Worm (Caenorhabditis elegans): Measurements from ENCODE around the gene hal-2.

hal-2 gene

ce11 chrIII:10097981-10098380, 9.2 kb upstream of the hal-2 start, which contains the start of gene spop-1:
Gene spop-1, minus strand, starts transcription at chrIII:10098081.
- TF ChIP-seq lin-13 (tag; optimal IDR thresholded peaks at IDR 0.05) (no peak), bed-3 (GFP tag; optimal IDR thresholded peaks at IDR 0.05) (no peak), lin-32 (GFP tag; optimal IDR thresholded peaks at IDR 0.05) (no peak), nhr-28 (tag; optimal IDR thresholded peaks at IDR 0.05) (no peak), ham-2 (GFP tag; optimal IDR thresholded peaks at IDR 0.05) (no peak), hlh-1 (tag; optimal IDR thresholded peaks at IDR 0.05) (no peak), sem-2 (GFP tag; optimal IDR thresholded peaks at IDR 0.05) (no peak), tbx-8 (GFP tag; optimal IDR thresholded peaks at IDR 0.05) (no peak), cnd-1 (tag; optimal IDR thresholded peaks at IDR 0.05) (no peak), ztf-11 (tag; optimal IDR thresholded peaks at IDR 0.05) (no peak), unc-120 (tag; optimal IDR thresholded peaks at IDR 0.05; ENCODE audit: poor library complexity, severe bottlenecking) (no peak)

DNA sequence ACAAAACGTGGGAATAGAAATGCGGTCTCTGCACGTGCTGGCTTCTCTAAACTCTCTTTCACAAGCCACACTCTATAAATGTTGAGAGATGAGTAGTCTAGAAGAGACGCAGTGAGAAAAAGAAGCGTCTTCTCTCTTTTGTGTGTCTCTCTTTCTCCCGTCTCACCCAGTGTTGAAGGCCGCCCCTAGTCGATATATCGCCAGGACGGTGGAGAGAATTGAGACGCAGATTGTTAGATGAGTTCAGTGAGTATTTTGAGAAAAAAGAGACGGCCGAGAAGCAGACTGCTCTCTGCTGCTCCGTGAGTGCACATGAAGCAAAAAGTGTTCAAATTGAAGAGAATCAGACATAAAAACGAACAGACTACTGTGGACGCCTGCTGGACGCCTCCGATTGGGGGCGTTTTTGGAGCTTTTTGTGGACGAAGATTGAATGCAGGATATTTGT, 7.8 kb upstream of the hal-2 start:
- TF ChIP-seq nhr-2 (tag; optimal IDR thresholded peaks at IDR 0.05), result peak; percentile 49
- TF ChIP-seq cnd-1 (tag; optimal IDR thresholded peaks at IDR 0.05), result peak; percentile 36
- TF ChIP-seq hlh-1 (tag; optimal IDR thresholded peaks at IDR 0.05), result peak; percentile 91
- no peak for TF ChIP-seq unc-39 (tag; optimal IDR thresholded peaks at IDR 0.05)
- TF ChIP-seq ceh-39 (tag; optimal IDR thresholded peaks at IDR 0.05), result peak; percentile 98
- TF ChIP-seq unc-62 (GFP tag; optimal IDR thresholded peaks at IDR 0.05), result peak; percentile 88
- TF ChIP-seq unc-120 (tag; optimal IDR thresholded peaks at IDR 0.05; ENCODE audit: poor library complexity, severe bottlenecking), result peak; percentile 72
- peak; percentile 70 for TF ChIP-seq mls-2 (tag; optimal IDR thresholded peaks at IDR 0.05)
- no peak for TF ChIP-seq ceh-83 (GFP tag; optimal IDR thresholded peaks at IDR 0.05)
- TF ChIP-seq blmp-1 (tag; optimal IDR thresholded peaks at IDR 0.05), result no peak
- peak; percentile 39 for TF ChIP-seq sptf-1 (tag; optimal IDR thresholded peaks at IDR 0.05)
- peak; percentile 80 for TF ChIP-seq pha-4 (tag; optimal IDR thresholded peaks at IDR 0.05)
- no peak for TF ChIP-seq bed-3 (GFP tag; optimal IDR thresholded peaks at IDR 0.05)
- TF ChIP-seq ces-1 (GFP tag; optimal IDR thresholded peaks at IDR 0.05), result peak; percentile 92
- TF ChIP-seq lsy-2 (tag; optimal IDR thresholded peaks at IDR 0.05), result peak; percentile 89
- peak; percentile 78 for TF ChIP-seq mab-5 (tag; optimal IDR thresholded peaks at IDR 0.05)
- TF ChIP-seq lin-32 (GFP tag; optimal IDR thresholded peaks at IDR 0.05), result no peak
- peak; percentile 41 for TF ChIP-seq elt-3 (tag; optimal IDR thresholded peaks at IDR 0.05)
- peak; percentile 82 for TF ChIP-seq nhr-237 (tag; optimal IDR thresholded peaks at IDR 0.05)
- TF ChIP-seq ztf-11 (tag; optimal IDR thresholded peaks at IDR 0.05), result peak; percentile 70
- TF ChIP-seq drap-1 (GFP tag; optimal IDR thresholded peaks at IDR 0.05), result peak; percentile 72
- peak; percentile 32 for TF ChIP-seq mep-1 (tag; optimal IDR thresholded peaks at IDR 0.05)
- peak; percentile 52 for TF ChIP-seq ham-2 (GFP tag; optimal IDR thresholded peaks at IDR 0.05)

DNA sequence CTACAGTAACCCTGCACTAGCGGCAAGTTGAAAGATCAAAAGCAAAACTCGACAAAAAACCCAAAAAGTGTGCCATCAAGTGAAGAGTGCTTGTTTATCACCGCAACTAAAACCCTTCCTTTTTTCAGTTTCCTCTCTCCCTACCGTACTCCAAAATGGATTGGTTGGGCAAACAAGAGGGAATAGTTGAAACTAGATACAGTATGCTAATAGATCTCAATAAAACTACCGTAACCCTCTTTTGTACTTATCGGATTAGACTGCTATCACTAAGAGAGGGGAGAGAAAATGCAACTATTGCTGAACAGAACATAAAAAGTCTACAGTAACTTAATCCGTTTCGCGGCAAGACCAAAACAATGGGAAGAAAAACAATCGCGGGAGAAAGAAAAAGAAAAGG, 6.6 kb upstream of the hal-2 start:
- TF ChIP-seq zip-8 (tag; optimal IDR thresholded peaks at IDR 0.05) (no peak), unc-39 (tag; optimal IDR thresholded peaks at IDR 0.05) (no peak), drap-1 (GFP tag; optimal IDR thresholded peaks at IDR 0.05) (no peak), unc-120 (tag; optimal IDR thresholded peaks at IDR 0.05; ENCODE audit: poor library complexity, severe bottlenecking) (no peak), nhr-28 (tag; optimal IDR thresholded peaks at IDR 0.05) (no peak), elt-3 (tag; optimal IDR thresholded peaks at IDR 0.05) (no peak), ces-1 (GFP tag; optimal IDR thresholded peaks at IDR 0.05) (no peak), ztf-11 (tag; optimal IDR thresholded peaks at IDR 0.05) (no peak), sptf-1 (tag; optimal IDR thresholded peaks at IDR 0.05) (no peak), ceh-43 (GFP tag; optimal IDR thresholded peaks at IDR 0.05) (no peak), nhr-76 (tag; optimal IDR thresholded peaks at IDR 0.05) (no peak), hlh-1 (tag; optimal IDR thresholded peaks at IDR 0.05) (no peak), snpc-4 (tag; optimal IDR thresholded peaks at IDR 0.05) (no peak)

ce11 chrIII:10094538-10094937, 5.8 kb upstream of the hal-2 start:
- peak; percentile 28 for TF ChIP-seq drap-1 (GFP tag; optimal IDR thresholded peaks at IDR 0.05)
- peak; percentile 59 for TF ChIP-seq M03D4.4 (tag; optimal IDR thresholded peaks at IDR 0.05)
- peak; percentile 21 for TF ChIP-seq lsy-2 (tag; optimal IDR thresholded peaks at IDR 0.05)
- peak; percentile 56 for TF ChIP-seq unc-120 (tag; optimal IDR thresholded peaks at IDR 0.05; ENCODE audit: poor library complexity, severe bottlenecking)
- TF ChIP-seq ham-2 (GFP tag; optimal IDR thresholded peaks at IDR 0.05), result peak; percentile 91
- TF ChIP-seq lin-32 (GFP tag; optimal IDR thresholded peaks at IDR 0.05), result no peak
- peak; percentile 9 for TF ChIP-seq bed-3 (GFP tag; optimal IDR thresholded peaks at IDR 0.05)
- peak; percentile 79 for TF ChIP-seq sptf-1 (tag; optimal IDR thresholded peaks at IDR 0.05)
- TF ChIP-seq flh-1 (GFP tag; optimal IDR thresholded peaks at IDR 0.05), result no peak
- TF ChIP-seq snpc-4 (tag; optimal IDR thresholded peaks at IDR 0.05), result no peak
- peak; percentile 9 for TF ChIP-seq nhr-2 (tag; optimal IDR thresholded peaks at IDR 0.05)
- no peak for TF ChIP-seq ztf-11 (tag; optimal IDR thresholded peaks at IDR 0.05)
- peak; percentile 58 for TF ChIP-seq pha-4 (tag; optimal IDR thresholded peaks at IDR 0.05)
- TF ChIP-seq cnd-1 (tag; optimal IDR thresholded peaks at IDR 0.05), result peak; percentile 69
- peak; percentile 3 for TF ChIP-seq unc-62 (GFP tag; optimal IDR thresholded peaks at IDR 0.05)
- peak; percentile 58 for TF ChIP-seq mls-2 (tag; optimal IDR thresholded peaks at IDR 0.05)
